Fruit fly (Drosophila melanogaster) whole organism, wandering third instar larva: ENCODE data around the gene t-cup.

Experiments
- CG32264 ChIP-seq: fragments of 200-800 bp; sonication (Bioruptor generic); optimal IDR thresholded peaks from 2 replicates; lab custom pipeline; 2016; ENCODE audit warnings: missing biosample characterization, missing genetic modification characterization
- Dfd ChIP-seq: fragments of >200 bp; optimal IDR thresholded peaks from 2 replicates; lab custom pipeline; 2017; ENCODE audit warnings: missing biosample characterization, missing genetic modification characterization
- br ChIP-seq: fragments of 200-800 bp; sonication (Bioruptor generic); optimal IDR thresholded peaks from 2 replicates; lab custom pipeline; 2016; ENCODE audit warnings: missing biosample characterization, missing genetic modification characterization
- dsf ChIP-seq: sonication (Bioruptor generic); optimal IDR thresholded peaks from 2 replicates; lab custom pipeline; 2016; ENCODE audit warnings: missing biosample characterization, missing genetic modification characterization, borderline replicate concordance
- ey ChIP-seq: fragments of 200-800 bp; sonication (Bioruptor generic); optimal IDR thresholded peaks from 2 replicates; lab custom pipeline; 2016; ENCODE audit warnings: missing biosample characterization, missing genetic modification characterization
- fru ChIP-seq: fragments of 200-800 bp; sonication (Bioruptor generic); optimal IDR thresholded peaks from 3 replicates; lab custom pipeline; 2016; ENCODE audit warnings: missing biosample characterization, mild to moderate bottlenecking, missing genetic modification characterization
- h ChIP-seq: fragments of 200-800 bp; sonication (Bioruptor generic); optimal IDR thresholded peaks from 3 replicates; lab custom pipeline; 2016; ENCODE audit warnings: missing biosample characterization, mild to moderate bottlenecking, missing genetic modification characterization
- psq ChIP-seq: fragments of 200-800 bp; sonication (Bioruptor generic); optimal IDR thresholded peaks from 3 replicates; lab custom pipeline; 2017; ENCODE audit warnings: missing biosample characterization, mild to moderate bottlenecking, missing genetic modification characterization, moderate library complexity
- rgr ChIP-seq: fragments of 200-800 bp; sonication (Bioruptor generic); optimal IDR thresholded peaks from 3 replicates; lab custom pipeline; 2016; ENCODE audit warnings: missing biosample characterization, mild to moderate bottlenecking, missing genetic modification characterization
- tai ChIP-seq: sonication (Bioruptor generic); optimal IDR thresholded peaks from 2 replicates; lab custom pipeline; 2016; ENCODE audit warnings: missing biosample characterization, missing genetic modification characterization
- usp ChIP-seq: fragments of >200 bp; optimal IDR thresholded peaks from 2 replicates; lab custom pipeline; 2017; ENCODE audit warnings: missing biosample characterization, missing genetic modification characterization

- TF ChIP-seq br (GFP tag; lab: Kevin White, UChicago) = no peak
- TF ChIP-seq Dfd (GFP tag; lab: Kevin White, UChicago) = no peak
- no peak for TF ChIP-seq usp (GFP tag; lab: Kevin White, UChicago)
- TF ChIP-seq tai (GFP tag; lab: Kevin White, UChicago) = no peak
- TF ChIP-seq ey = no peak
- no peak for TF ChIP-seq psq (GFP tag; lab: Kevin White, UChicago)
- no peak for TF ChIP-seq h
- TF ChIP-seq rgr (GFP tag; lab: Kevin White, UChicago) = no peak
- no peak for TF ChIP-seq CG32264
- TF ChIP-seq fru (GFP tag; lab: Kevin White, UChicago) = no peak
- no peak for TF ChIP-seq dsf (GFP tag; lab: Kevin White, UChicago)
These were observed 9.3 kb downstream of the t-cup start for dm6 chr2L:12487823-12488222.
